Worm (Caenorhabditis elegans): Measurements from ENCODE around the gene F25E5.16.

Gene F25E5.16

ce11 chrV:7465509-7465908 lies 27.4 kb downstream of the F25E5.16 start, which contains the start of gene F25E5.1:
TSS of gene F25E5.1 (plus strand) at chrV:7465884.
- TF ChIP-seq attf-3 (GFP tag; conservative IDR thresholded peaks at IDR 0.05) (0 out of 2 replicates have a peak, but pooled peaks have one; percentile 15), aptf-3 (GFP tag; IDR thresholded peaks at IDR 0.05) (no peak), pbrm-1 (GFP tag; IDR thresholded peaks at IDR 0.05) (peak; percentile 68; the same call in 1 of the 2 replicates), egl-44 (GFP tag; IDR thresholded peaks at IDR 0.05) (no peak), hmg-20 (GFP tag; IDR thresholded peaks at IDR 0.05) (0 out of 2 replicates have a peak, but pooled peaks have one; percentile 24), ZK185.1 (tag; optimal IDR thresholded peaks at IDR 0.05; ENCODE audit: poor library complexity, severe bottlenecking) (peak; percentile 50), ekl-4 (GFP tag; IDR thresholded peaks at IDR 0.05) (0 out of 2 replicates have a peak, but pooled peaks have one; percentile 27), rcor-1 (GFP tag; IDR thresholded peaks at IDR 0.05) (0 out of 2 replicates have a peak, but pooled peaks have one; percentile 32), snpc-4 (GFP tag; optimal IDR thresholded peaks at IDR 0.05) (no peak), snpc-4 (tag; optimal IDR thresholded peaks at IDR 0.05) (peak in 1 of 4 experiments; percentile 43), xnd-1 (tag; optimal IDR thresholded peaks at IDR 0.05) (peak; percentile 15), ceh-100 (GFP tag; IDR thresholded peaks at IDR 0.05) (0 out of 2 replicates have a peak, but pooled peaks have one; percentile 27), hrde-1 (tag; optimal IDR thresholded peaks at IDR 0.05; ENCODE audit: borderline replicate concordance) (no peak), madf-8 (GFP tag; conservative IDR thresholded peaks at IDR 0.05) (peak; percentile 46), attf-5 (GFP tag; optimal IDR thresholded peaks at IDR 0.05) (peak; percentile 91), bed-2 (GFP tag; IDR thresholded peaks at IDR 0.05) (0 out of 2 replicates have a peak, but pooled peaks have one; percentile 67), rec-8 (tag; optimal IDR thresholded peaks at IDR 0.05) (no peak), nhr-80 (tag; optimal IDR thresholded peaks at IDR 0.05) (peak; percentile 60), madf-6 (GFP tag; IDR thresholded peaks at IDR 0.05) (no peak; the same call in 1 of the 2 replicates), cebp-2 (GFP tag; IDR thresholded peaks at IDR 0.05) (no peak), efl-1 (GFP tag; optimal IDR thresholded peaks at IDR 0.05) (peak; percentile 67), K12H6.12 (tag; optimal IDR thresholded peaks at IDR 0.05) (peak; percentile 10), athp-1 (tag; optimal IDR thresholded peaks at IDR 0.05) (peak; percentile 61), hmg-1.2 (GFP tag; IDR thresholded peaks at IDR 0.05) (peak; percentile 69), tbp1 (GFP tag; optimal IDR thresholded peaks at IDR 0.05) (no peak), ztf-18 (tag; optimal IDR thresholded peaks at IDR 0.05) (peak; percentile 49), madf-10 (tag; optimal IDR thresholded peaks at IDR 0.05) (no peak), ceh-27 (GFP tag; optimal IDR thresholded peaks at IDR 0.05) (peak; percentile 65), Y67H2A.10 (GFP tag; conservative IDR thresholded peaks at IDR 0.05) (no peak), egrh-3 (GFP tag; IDR thresholded peaks at IDR 0.05) (0 out of 2 replicates have a peak, but pooled peaks have one; percentile 34)

ce11 chrV:7472815-7473214 lies 34.7 kb downstream of the F25E5.16 start, which contains the start of gene str-28:
TSS of gene str-28 (minus strand) at chrV:7472915.
- no peak for TF ChIP-seq Y95B8A.8 (GFP tag; IDR thresholded peaks at IDR 0.05)
- TF ChIP-seq nhr-179 (tag; optimal IDR thresholded peaks at IDR 0.05), result no peak
- no peak for TF ChIP-seq madf-6 (GFP tag; IDR thresholded peaks at IDR 0.05)
- no peak for TF ChIP-seq ceh-27 (GFP tag; optimal IDR thresholded peaks at IDR 0.05)
- TF ChIP-seq dox-1 (GFP tag; IDR thresholded peaks at IDR 0.05), result no peak
- no peak for TF ChIP-seq ztf-28 (GFP tag; IDR thresholded peaks at IDR 0.05)
- TF ChIP-seq repo-1 (tag; optimal IDR thresholded peaks at IDR 0.05), result no peak
- no peak for TF ChIP-seq ama-1 (optimal IDR thresholded peaks at IDR 0.05)
- no peak for TF ChIP-seq ama-1 (GFP tag; optimal IDR thresholded peaks at IDR 0.05)
- no peak for TF ChIP-seq tbp1 (GFP tag; optimal IDR thresholded peaks at IDR 0.05)
- no peak for TF ChIP-seq F52B5.7 (tag; optimal IDR thresholded peaks at IDR 0.05)
- TF ChIP-seq mcd-1 (GFP tag; IDR thresholded peaks at IDR 0.05), result no peak
- no peak for TF ChIP-seq lsl-1 (GFP tag; optimal IDR thresholded peaks at IDR 0.05)
- no peak for TF ChIP-seq ceh-79 (tag; optimal IDR thresholded peaks at IDR 0.05)
- TF ChIP-seq ztf-18 (tag; optimal IDR thresholded peaks at IDR 0.05), result no peak
- TF ChIP-seq lsy-27 (tag; optimal IDR thresholded peaks at IDR 0.05; ENCODE audit: borderline replicate concordance, insufficient read depth), result no peak
- TF ChIP-seq T26A5.8 (tag; optimal IDR thresholded peaks at IDR 0.05), result no peak
- no peak for TF ChIP-seq ekl-4 (GFP tag; IDR thresholded peaks at IDR 0.05)
- no peak for TF ChIP-seq F49E8.2 (tag; optimal IDR thresholded peaks at IDR 0.05; ENCODE audit: insufficient read depth)
